Worm (Caenorhabditis elegans) whole organism, L4/young adult: Measurements from ENCODE around the gene arl-3.

Source experiments
- W03F9.2 ChIP-seq: fragments of 150-350 bp; optimal IDR thresholded peaks from 2 replicates; lab custom pipeline; 2014; ENCODE audit warnings: missing biosample characterization, missing genetic modification characterization
- dao-5 ChIP-seq: sonication (generic microtip); optimal IDR thresholded peaks from 2 replicates; lab custom pipeline; 2016; ENCODE audit warnings: missing genotype, missing genetic modification characterization, moderate library complexity, missing compliant biosample characterization

DNA sequence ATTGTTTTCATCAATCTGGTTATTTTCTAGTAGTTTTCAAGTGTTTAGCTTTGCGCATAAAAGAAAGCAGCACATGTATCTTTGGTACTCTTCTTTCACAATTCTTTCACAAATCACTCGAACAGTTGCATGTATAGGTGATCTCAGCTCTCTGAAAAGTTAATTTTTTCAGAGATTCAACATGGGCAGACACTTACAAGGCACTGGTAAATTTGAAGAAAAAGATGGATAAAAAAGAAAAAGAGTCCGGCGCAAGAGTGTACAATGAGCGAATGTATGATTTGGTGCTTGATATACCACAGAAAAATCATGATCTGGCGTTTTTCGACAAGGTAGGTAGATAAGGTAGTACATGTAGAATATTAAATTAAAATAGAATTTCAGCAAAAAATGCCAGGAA is 11.9 kb downstream of the arl-3 start:
- TF ChIP-seq dao-5 (tag; lab: Kevin White, UChicago) = no peak
- TF ChIP-seq W03F9.2 (tag; lab: Kevin White, UChicago) = no peak
